Fruit fly (Drosophila melanogaster): Measurements from ENCODE around the gene CG42238.

Gene CG42238

dm6 chr2L:21037723-21038122, 14.2 kb downstream of the CG42238 start (continued):
- TF ChIP-seq CG12769 (tag; optimal IDR thresholded peaks at IDR 0.05) (no peak), zfh1 (GFP tag; IDR thresholded peaks at IDR 0.05) (no peak), HLHmδ (GFP tag; optimal IDR thresholded peaks at IDR 0.05) (no peak), disco-r (GFP tag; optimal IDR thresholded peaks at IDR 0.05) (no peak), CG1024 (GFP tag; IDR thresholded peaks at IDR 0.05) (no peak), CG15696 (tag; optimal IDR thresholded peaks at IDR 0.05) (peak; percentile 88), zf30C (GFP tag; optimal IDR thresholded peaks at IDR 0.05) (no peak), Lpt (GFP tag; optimal IDR thresholded peaks at IDR 0.05) (no peak), MTF-1 (GFP tag; optimal IDR thresholded peaks at IDR 0.05; ENCODE audit: borderline replicate concordance) (peak; percentile 83), onecut (GFP tag; IDR thresholded peaks at IDR 0.05) (peak; percentile 32; the same call in 1 of the 2 replicates), fu2 (GFP tag; optimal IDR thresholded peaks at IDR 0.05) (no peak), CG8478 (optimal IDR thresholded peaks at IDR 0.05) (no peak), ash1 (GFP tag; optimal IDR thresholded peaks at IDR 0.05) (no peak), cg (GFP tag; optimal IDR thresholded peaks at IDR 0.05) (no peak), CG9609 (GFP tag; optimal IDR thresholded peaks at IDR 0.05) (no peak), Ets97D (GFP tag; optimal IDR thresholded peaks at IDR 0.05) (no peak), rib (GFP tag; IDR thresholded peaks at IDR 0.05) (no peak), CG17359 (tag; optimal IDR thresholded peaks at IDR 0.05) (peak; percentile 66), jing (GFP tag; optimal IDR thresholded peaks at IDR 0.05) (no peak), repo (GFP tag; optimal IDR thresholded peaks at IDR 0.05) (no peak), CG12391 (tag; optimal IDR thresholded peaks at IDR 0.05) (no peak), CG4282 (GFP tag; optimal IDR thresholded peaks at IDR 0.05) (no peak), sr (GFP tag; IDR thresholded peaks at IDR 0.05) (no peak), vvl (GFP tag; IDR thresholded peaks at IDR 0.05) (no peak), CG8765 (GFP tag; IDR thresholded peaks at IDR 0.05) (no peak), Drgx (GFP tag; IDR thresholded peaks at IDR 0.05) (no peak), CG7839 (tag; optimal IDR thresholded peaks at IDR 0.05) (no peak), CG13296 (GFP tag; optimal IDR thresholded peaks at IDR 0.05) (peak; percentile 33), seq (GFP tag; IDR thresholded peaks at IDR 0.05) (0 out of 2 replicates have a peak, but pooled peaks have one; percentile 11), nau (GFP tag; optimal IDR thresholded peaks at IDR 0.05) (peak; percentile 73), bcd (GFP tag; optimal IDR thresholded peaks at IDR 0.05) (peak; percentile 12), CG15479 (GFP tag; optimal IDR thresholded peaks at IDR 0.05) (no peak), HLH4C (GFP tag; IDR thresholded peaks at IDR 0.05; ENCODE audit: partially characterized antibody) (no peak), CG14441 (GFP tag; IDR thresholded peaks at IDR 0.05) (no peak), grau (tag; optimal IDR thresholded peaks at IDR 0.05) (no peak), Aef1 (GFP tag; IDR thresholded peaks at IDR 0.05) (no peak), CG1233 (GFP tag; optimal IDR thresholded peaks at IDR 0.05) (peak; percentile 73), CG11723 (GFP tag; optimal IDR thresholded peaks at IDR 0.05) (peak; percentile 23), CoRest (tag; optimal IDR thresholded peaks at IDR 0.05) (peak; percentile 19), Nf-YB (GFP tag; optimal IDR thresholded peaks at IDR 0.05) (no peak), Oli (tag; optimal IDR thresholded peaks at IDR 0.05) (no peak), gcm (GFP tag; optimal IDR thresholded peaks at IDR 0.05) (no peak), CG16815 (GFP tag; optimal IDR thresholded peaks at IDR 0.05) (no peak), CG4424 (GFP tag; optimal IDR thresholded peaks at IDR 0.05) (peak; percentile 9), Oaz (GFP tag; IDR thresholded peaks at IDR 0.05) (no peak), Ravus (GFP tag; IDR thresholded peaks at IDR 0.05) (no peak), Antp (GFP tag; optimal IDR thresholded peaks at IDR 0.05) (no peak), Hmr (GFP tag; optimal IDR thresholded peaks at IDR 0.05) (no peak), trem (tag; optimal IDR thresholded peaks at IDR 0.05) (peak; percentile 38), Fer1 (GFP tag; optimal IDR thresholded peaks at IDR 0.05) (peak; percentile 57), CG2875 (GFP tag; optimal IDR thresholded peaks at IDR 0.05) (peak; percentile 40), nerfin-1 (tag; optimal IDR thresholded peaks at IDR 0.05) (peak; percentile 70)
